Worm (Caenorhabditis elegans) whole organism, late embryonic: ENCODE data around the gene aaim-1.

Experiments used
- C38D4.7 ChIP-seq: fragments of 200-800 bp; sonication (Bioruptor generic); optimal IDR thresholded peaks from 2 replicates; lab custom pipeline; 2018; ENCODE audit warnings: mild to moderate bottlenecking, missing genetic modification characterization, moderate library complexity, missing compliant biosample characterization
- ceh-6 ChIP-seq: fragments of 200-800 bp; sonication (Bioruptor generic); optimal IDR thresholded peaks from 2 replicates; lab custom pipeline; 2018; ENCODE audit warnings: mild to moderate bottlenecking, missing genetic modification characterization, missing compliant biosample characterization
- fax-1 ChIP-seq: sonication (generic microtip); optimal IDR thresholded peaks from 2 replicates; lab custom pipeline; 2016; ENCODE audit warnings: missing genotype, missing genetic modification characterization, missing compliant biosample characterization
- fkh-6 ChIP-seq: sonication (generic microtip); optimal IDR thresholded peaks from 2 replicates; lab custom pipeline; 2016; ENCODE audit warnings: missing genetic modification characterization, missing compliant biosample characterization
- hlh-13 ChIP-seq: fragments of 200-800 bp; sonication (Bioruptor generic); optimal IDR thresholded peaks from 2 replicates; lab custom pipeline; 2018; ENCODE audit warnings: mild to moderate bottlenecking, missing genetic modification characterization, missing compliant biosample characterization
- hlh-30 ChIP-seq: sonication (generic microtip); optimal IDR thresholded peaks from 2 replicates; lab custom pipeline; 2017; ENCODE audit warnings: antibody characterized with exemption, missing genetic modification characterization, missing compliant biosample characterization; ENCODE audit not compliant: insufficient read depth
- lin-11 ChIP-seq: fragments of 200-800 bp; sonication (Bioruptor generic); optimal IDR thresholded peaks from 2 replicates; lab custom pipeline; 2018; ENCODE audit warnings: mild to moderate bottlenecking, missing genetic modification characterization, missing compliant biosample characterization
- nhr-11 ChIP-seq: fragments of 150-350 bp; optimal IDR thresholded peaks from 2 replicates; lab custom pipeline; 2014; ENCODE audit warnings: missing biosample characterization, missing genetic modification characterization
- npax-4 ChIP-seq: sonication (generic microtip); optimal IDR thresholded peaks from 2 replicates; lab custom pipeline; 2016; ENCODE audit warnings: missing genetic modification characterization, missing compliant biosample characterization

ce11 chrX:6518537-6518936 lies 43.7 kb downstream of the aaim-1 start, which contains the start of gene ets-4:
- no peak for TF ChIP-seq fkh-6 (tag; lab: Kevin White, UChicago)
- no peak for TF ChIP-seq hlh-13
- TF ChIP-seq fax-1: no peak
- no peak for TF ChIP-seq hlh-30
- TF ChIP-seq lin-11 (tag; lab: Kevin White, UChicago): no peak
- no peak for TF ChIP-seq C38D4.7
- no peak for TF ChIP-seq npax-4 (tag; lab: Kevin White, UChicago)
- TF ChIP-seq nhr-11 (tag; lab: Kevin White, UChicago): no peak
- no peak for TF ChIP-seq ceh-6 (GFP tag; lab: Kevin White, UChicago)
